Fruit fly (Drosophila melanogaster): ENCODE results near the gene CG14455.
A peak's percentile ranks its signal among the peaks of the same experiment; 100 is the strongest.
"Not testable (repeated sequence)": the region's sequence is repeated elsewhere in the genome, so short reads cannot be mapped to it uniquely, and the experiment has no call there.

CG14455 gene

DNA sequence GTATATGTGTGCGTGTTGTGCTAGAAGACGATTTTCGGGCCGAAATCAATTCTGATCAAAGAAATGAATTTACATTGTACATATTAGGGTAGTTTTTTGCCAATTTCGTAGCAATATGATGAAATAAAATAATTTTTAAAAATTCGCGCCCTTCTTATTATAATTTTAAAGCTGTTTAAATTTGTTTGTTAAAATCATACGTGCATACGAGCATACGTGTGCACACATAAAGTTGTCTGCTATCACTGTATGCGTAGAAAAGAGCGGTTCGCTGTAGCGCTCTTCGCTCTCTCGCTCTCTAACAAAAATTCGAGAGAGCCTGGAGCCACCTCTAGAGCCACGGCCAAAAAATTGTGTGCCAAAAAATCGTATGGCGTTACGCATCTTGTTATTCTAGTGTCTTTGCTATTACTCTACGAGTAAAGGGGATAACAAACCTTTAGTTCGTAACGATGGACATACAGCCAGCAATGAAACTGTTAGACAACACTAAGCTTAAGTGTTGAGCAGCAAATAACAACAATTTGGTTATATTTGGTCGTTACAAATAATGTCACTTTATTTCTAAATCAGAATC is 33.9 kb upstream of the CG14455 start, which contains the start of gene mael:
Gene mael (plus strand): TSS at position 510 of the 577 bp plus-strand sequence.
- TF ChIP-seq CG6163 (GFP tag; IDR thresholded peaks at IDR 0.05); spab (GFP tag; optimal IDR thresholded peaks at IDR 0.05); CG7368 (GFP tag; optimal IDR thresholded peaks at IDR 0.05): not testable (repeated sequence)

DNA sequence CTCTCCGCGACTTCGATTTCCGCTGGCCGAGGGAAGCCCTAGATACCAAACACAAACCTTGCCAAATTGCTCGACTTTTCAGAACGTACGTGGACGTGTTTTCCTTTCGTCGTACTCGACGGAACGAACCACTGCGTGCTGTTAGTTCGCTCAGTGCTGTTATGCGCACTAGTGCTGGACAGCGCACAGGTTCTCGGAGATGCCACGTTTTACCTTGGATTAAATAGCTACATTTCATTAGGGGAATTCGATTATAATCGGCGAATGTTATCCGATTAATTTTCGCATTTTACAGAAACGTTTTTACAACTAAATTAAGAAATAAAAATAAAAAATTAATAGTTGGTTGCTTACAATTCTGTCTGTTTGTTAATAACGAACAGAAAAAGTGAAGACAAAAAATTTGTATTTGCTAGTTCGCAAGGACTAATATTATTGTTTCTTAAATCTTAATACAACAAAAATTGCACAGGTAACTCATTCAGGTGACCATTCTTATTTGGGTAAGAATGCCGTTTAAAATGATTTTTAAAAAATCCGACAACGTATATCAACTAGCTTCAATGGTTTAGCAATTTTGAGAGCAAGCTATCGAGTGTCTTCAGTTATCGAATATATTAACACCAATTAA is 30.4 kb upstream of the CG14455 start, which contains the start of the genes ArfGAP3 and CG32452:
Gene ArfGAP3 (minus strand): TSS at position 441 of the 631 bp plus-strand sequence.
Gene CG32452 (plus strand): TSS at position 592 of the 631 bp plus-strand sequence.
- no peak for TF ChIP-seq CG10669 (GFP tag; optimal IDR thresholded peaks at IDR 0.05)
- TF ChIP-seq Hr4 (GFP tag; optimal IDR thresholded peaks at IDR 0.05), result peak; percentile 76
- peak; percentile 55 for TF ChIP-seq Sox15 (GFP tag; optimal IDR thresholded peaks at IDR 0.05)
- no peak for TF ChIP-seq ss (GFP tag; optimal IDR thresholded peaks at IDR 0.05)
- peak; percentile 52 for TF ChIP-seq Ets96B (tag; optimal IDR thresholded peaks at IDR 0.05)
- TF ChIP-seq CG6808 (GFP tag; optimal IDR thresholded peaks at IDR 0.05), result no peak
- TF ChIP-seq CG1621 (tag; optimal IDR thresholded peaks at IDR 0.05), result peak; percentile 50
- TF ChIP-seq CG6276 (GFP tag; optimal IDR thresholded peaks at IDR 0.05), result no peak
- TF ChIP-seq eg (GFP tag; IDR thresholded peaks at IDR 0.05), result peak; percentile 85
- peak; percentile 76 for TF ChIP-seq Eip78C (GFP tag)
- TF ChIP-seq Sox14 (GFP tag; optimal IDR thresholded peaks at IDR 0.05), result peak; percentile 54
- TF ChIP-seq CG7368 (GFP tag; optimal IDR thresholded peaks at IDR 0.05), result peak; percentile 43
- TF ChIP-seq acj6 (GFP tag; optimal IDR thresholded peaks at IDR 0.05), result peak; percentile 73
- TF ChIP-seq esn (GFP tag; optimal IDR thresholded peaks at IDR 0.05), result peak; percentile 79
- TF ChIP-seq CG9139 (GFP tag; optimal IDR thresholded peaks at IDR 0.05), result no peak
- peak; percentile 79 for TF ChIP-seq Eip75B (GFP tag; optimal IDR thresholded peaks at IDR 0.05)
- TF ChIP-seq OdsH (GFP tag; optimal IDR thresholded peaks at IDR 0.05), result peak; percentile 77
- peak; percentile 48 for TF ChIP-seq CG34406 (GFP tag; optimal IDR thresholded peaks at IDR 0.05)
- TF ChIP-seq CG8119 (GFP tag; IDR thresholded peaks at IDR 0.05), result peak; percentile 63
- TF ChIP-seq CG32006 (GFP tag; optimal IDR thresholded peaks at IDR 0.05), result peak; percentile 71
- TF ChIP-seq achi (GFP tag; optimal IDR thresholded peaks at IDR 0.05), result peak; percentile 71
- peak; percentile 71 for TF ChIP-seq Hr39 (GFP tag; optimal IDR thresholded peaks at IDR 0.05)
- peak; percentile 6 for TF ChIP-seq net (GFP tag; optimal IDR thresholded peaks at IDR 0.05)
- TF ChIP-seq CG3032 (tag; optimal IDR thresholded peaks at IDR 0.05), result peak; percentile 62
- peak; percentile 72 for TF ChIP-seq CG3919 (GFP tag; optimal IDR thresholded peaks at IDR 0.05)
- peak; percentile 71 for TF ChIP-seq CG31627 (GFP tag; optimal IDR thresholded peaks at IDR 0.05)
- TF ChIP-seq CG11902 (GFP tag; optimal IDR thresholded peaks at IDR 0.05), result peak; percentile 55
- peak; percentile 68 for TF ChIP-seq cyc (GFP tag; optimal IDR thresholded peaks at IDR 0.05)
- no peak; the same call in 1 of the 2 replicates for TF ChIP-seq CG11294 (GFP tag; IDR thresholded peaks at IDR 0.05)
- peak; percentile 81 for TF ChIP-seq lz (GFP tag; optimal IDR thresholded peaks at IDR 0.05)
- peak; percentile 48 for TF ChIP-seq CG8632 (GFP tag; optimal IDR thresholded peaks at IDR 0.05)
- TF ChIP-seq fd59A (GFP tag; optimal IDR thresholded peaks at IDR 0.05), result peak; percentile 6
- peak; percentile 38 for TF ChIP-seq Lpt (GFP tag; optimal IDR thresholded peaks at IDR 0.05)
- TF ChIP-seq CG10631 (GFP tag; optimal IDR thresholded peaks at IDR 0.05), result peak; percentile 75
- no peak for TF ChIP-seq svp (GFP tag)
- peak; percentile 45 for TF ChIP-seq dsx (GFP tag; optimal IDR thresholded peaks at IDR 0.05; ENCODE audit: poor library complexity, severe bottlenecking)
- peak; percentile 67 for TF ChIP-seq topi (GFP tag; optimal IDR thresholded peaks at IDR 0.05)
- peak; percentile 80 for TF ChIP-seq pdm3 (GFP tag; optimal IDR thresholded peaks at IDR 0.05)
- TF ChIP-seq Sox102F (GFP tag; optimal IDR thresholded peaks at IDR 0.05), result no peak
- TF ChIP-seq CG6792 (GFP tag; optimal IDR thresholded peaks at IDR 0.05), result peak; percentile 34
- peak; percentile 54 for TF ChIP-seq Ets21C (GFP tag; optimal IDR thresholded peaks at IDR 0.05)
- TF ChIP-seq Eip93F (GFP tag; optimal IDR thresholded peaks at IDR 0.05), result peak; percentile 19
- TF ChIP-seq CG6163 (GFP tag; IDR thresholded peaks at IDR 0.05), result peak; percentile 78
- TF ChIP-seq salr (GFP tag; optimal IDR thresholded peaks at IDR 0.05), result peak in 1 of 2 experiments; percentile 70
- TF ChIP-seq Smox (GFP tag; optimal IDR thresholded peaks at IDR 0.05), result no peak
- TF ChIP-seq CG4318 (GFP tag; optimal IDR thresholded peaks at IDR 0.05), result peak; percentile 51
- TF ChIP-seq CG8319 (GFP tag; optimal IDR thresholded peaks at IDR 0.05), result peak; percentile 45
